Fruit fly (Drosophila melanogaster) Kc167 (cell line): Measurements from ENCODE around the gene glob1.

Experiments used
- Myc ChIP-seq: fragments of >200 bp; optimal IDR thresholded peaks from 2 replicates; lab custom pipeline; 2017; ENCODE audit warnings: missing external identifiers
- Sin3A ChIP-seq: fragments of >200 bp; optimal IDR thresholded peaks from 2 replicates; lab custom pipeline; 2018; ENCODE audit warnings: missing external identifiers
- h ChIP-seq: fragments of >200 bp; optimal IDR thresholded peaks from 3 replicates; lab custom pipeline; 2018; ENCODE audit warnings: missing external identifiers
- insv ChIP-seq: fragments of >200 bp; optimal IDR thresholded peaks from 3 replicates; lab custom pipeline; 2018; ENCODE audit warnings: missing external identifiers
- psq ChIP-seq: fragments of >200 bp; optimal IDR thresholded peaks from 2 replicates; lab custom pipeline; 2017; ENCODE audit warnings: missing external identifiers
- ttk ChIP-seq: sonication (Bioruptor generic); optimal IDR thresholded peaks from 2 replicates; lab custom pipeline; 2017; ENCODE audit warnings: missing external identifiers

dm6 chr3R:15927172-15927571, 22.7 kb upstream of the glob1 start:
- TF ChIP-seq Sin3A (no peak), psq (no peak), ttk (lab: Kevin White, UChicago) (no peak), insv (lab: Kevin White, UChicago) (no peak), h (lab: Kevin White, UChicago) (no peak), Myc (lab: Kevin White, UChicago) (no peak)
